Fruit fly (Drosophila melanogaster) whole organism, wandering third instar larva: ENCODE measurements around the gene CG46042.

ENCODE experiments used
- CG32264 ChIP-seq: fragments of 200-800 bp; sonication (Bioruptor generic); optimal IDR thresholded peaks from 2 replicates; lab custom pipeline; 2016; ENCODE audit warnings: missing biosample characterization, missing genetic modification characterization
- CrebA ChIP-seq: fragments of 200-800 bp; sonication (Bioruptor generic); optimal IDR thresholded peaks from 2 replicates; lab custom pipeline; 2016; ENCODE audit warnings: missing biosample characterization, mild to moderate bottlenecking, missing genetic modification characterization, borderline replicate concordance
- Dfd ChIP-seq: fragments of >200 bp; optimal IDR thresholded peaks from 2 replicates; lab custom pipeline; 2017; ENCODE audit warnings: missing biosample characterization, missing genetic modification characterization
- Dif ChIP-seq: fragments of 200-275, 200-300 bp; sonication (Bioruptor generic); optimal IDR thresholded peaks from 2 replicates; lab custom pipeline; 2018; ENCODE audit warnings: missing biosample characterization, missing genetic modification characterization; ENCODE audit not compliant: partially characterized antibody
- GATAd ChIP-seq: sonication (Bioruptor generic); optimal IDR thresholded peaks from 2 replicates; lab custom pipeline; 2016; ENCODE audit warnings: missing biosample characterization, missing genetic modification characterization
- HLH106 ChIP-seq: fragments of 200-800 bp; optimal IDR thresholded peaks from 3 replicates; lab custom pipeline; 2019; ENCODE audit warnings: missing biosample characterization, mild to moderate bottlenecking, missing genetic modification characterization, moderate library complexity
- Hnf4 ChIP-seq: fragments of 200-800 bp; sonication (Bioruptor generic); optimal IDR thresholded peaks from 2 replicates; lab custom pipeline; 2016; ENCODE audit warnings: missing biosample characterization, mild to moderate bottlenecking, missing genetic modification characterization
- Hr78 ChIP-seq: fragments of >200 bp; optimal IDR thresholded peaks from 2 replicates; lab custom pipeline; 2017; ENCODE audit warnings: missing biosample characterization, missing genetic modification characterization
- Hr83 ChIP-seq: fragments of 200-300 bp; sonication (Bioruptor generic); optimal IDR thresholded peaks from 2 replicates; lab custom pipeline; 2016; ENCODE audit warnings: missing biosample characterization, mild to moderate bottlenecking, missing genetic modification characterization, moderate library complexity; ENCODE audit not compliant: poor library complexity, severe bottlenecking
- Jra ChIP-seq: sonication (Bioruptor generic); optimal IDR thresholded peaks from 2 replicates; lab custom pipeline; 2016; ENCODE audit warnings: missing biosample characterization, missing genetic modification characterization
- Mio ChIP-seq: sonication (Bioruptor generic); optimal IDR thresholded peaks from 2 replicates; lab custom pipeline; 2016; ENCODE audit warnings: missing biosample characterization, missing genetic modification characterization
- Myc ChIP-seq: fragments of >200 bp; optimal IDR thresholded peaks from 2 replicates; lab custom pipeline; 2017
- N ChIP-seq: fragments of >200 bp; optimal IDR thresholded peaks from 2 replicates; lab custom pipeline; 2018; ENCODE audit warnings: missing biosample characterization, missing external identifiers, missing genetic modification characterization
- OdsH ChIP-seq: fragments of 200-800 bp; sonication (Bioruptor generic); optimal IDR thresholded peaks from 2 replicates; lab custom pipeline; 2016; ENCODE audit warnings: missing biosample characterization, mild to moderate bottlenecking, missing genetic modification characterization
- Rel ChIP-seq, 2 experiments: fragments of 200-800 bp; sonication (Bioruptor generic) in 1 of 2; optimal IDR thresholded peaks; 2 replicates in 1 of 2; 3 replicates in 1 of 2; lab custom pipeline; 2016 to 2019; ENCODE audit warnings: mild to moderate bottlenecking in 2 of 2, missing biosample characterization in 2 of 2, missing genetic modification characterization in 2 of 2, moderate library complexity in 1 of 2
- Vsx2 ChIP-seq: fragments of 200-300, 225-300 bp; sonication (Bioruptor generic); optimal IDR thresholded peaks from 2 replicates; lab custom pipeline; 2018; ENCODE audit warnings: missing biosample characterization, missing genetic modification characterization; ENCODE audit not compliant: partially characterized antibody
- br ChIP-seq: fragments of 200-800 bp; sonication (Bioruptor generic); optimal IDR thresholded peaks from 2 replicates; lab custom pipeline; 2016; ENCODE audit warnings: missing biosample characterization, missing genetic modification characterization
- brk ChIP-seq: fragments of 200-800 bp; sonication (Bioruptor generic); optimal IDR thresholded peaks from 2 replicates; lab custom pipeline; 2016; ENCODE audit warnings: missing biosample characterization, mild to moderate bottlenecking, missing genetic modification characterization
- dl ChIP-seq, 2 experiments: fragments of 175-275, 200-275 bp in 1 of 2; fragments of 200-275 bp in 1 of 2; sonication (Bioruptor generic); optimal IDR thresholded peaks; lab custom pipeline; 2018; ENCODE audit warnings: mild to moderate bottlenecking in 2 of 2, missing biosample characterization in 2 of 2, missing genetic modification characterization in 2 of 2, moderate library complexity in 2 of 2; ENCODE audit not compliant: partially characterized antibody in 2 of 2, insufficient read depth in 1 of 2
- dmrt93B ChIP-seq: fragments of 200-800 bp; sonication (Bioruptor generic); optimal IDR thresholded peaks from 2 replicates; lab custom pipeline; 2018; ENCODE audit warnings: missing biosample characterization, mild to moderate bottlenecking, missing genetic modification characterization
- dsf ChIP-seq: sonication (Bioruptor generic); optimal IDR thresholded peaks from 2 replicates; lab custom pipeline; 2016; ENCODE audit warnings: missing biosample characterization, missing genetic modification characterization, borderline replicate concordance
- ey ChIP-seq: fragments of 200-800 bp; sonication (Bioruptor generic); optimal IDR thresholded peaks from 2 replicates; lab custom pipeline; 2016; ENCODE audit warnings: missing biosample characterization, missing genetic modification characterization
- foxo ChIP-seq, 2 experiments: fragments of 200-800 bp; sonication (Bioruptor generic); optimal IDR thresholded peaks; 2 replicates in 1 of 2; 3 replicates in 1 of 2; lab custom pipeline; 2016 to 2017; ENCODE audit warnings: missing biosample characterization in 2 of 2, missing genetic modification characterization in 2 of 2
- fru ChIP-seq: fragments of 200-800 bp; sonication (Bioruptor generic); optimal IDR thresholded peaks from 3 replicates; lab custom pipeline; 2016; ENCODE audit warnings: missing biosample characterization, mild to moderate bottlenecking, missing genetic modification characterization
- lola ChIP-seq: fragments of >200 bp; optimal IDR thresholded peaks from 2 replicates; lab custom pipeline; 2017; ENCODE audit warnings: missing biosample characterization, missing genetic modification characterization
- pan ChIP-seq: fragments of >200 bp; optimal IDR thresholded peaks from 2 replicates; lab custom pipeline; 2017
- rgr ChIP-seq: fragments of 200-800 bp; sonication (Bioruptor generic); optimal IDR thresholded peaks from 3 replicates; lab custom pipeline; 2016; ENCODE audit warnings: missing biosample characterization, mild to moderate bottlenecking, missing genetic modification characterization
- sage ChIP-seq: fragments of 200-800 bp; sonication (Bioruptor generic); optimal IDR thresholded peaks from 2 replicates; lab custom pipeline; 2016; ENCODE audit warnings: missing biosample characterization, mild to moderate bottlenecking, missing genetic modification characterization
- sv ChIP-seq: fragments of 200-800 bp; sonication (Bioruptor generic); optimal IDR thresholded peaks from 3 replicates; lab custom pipeline; 2016; ENCODE audit warnings: missing biosample characterization, missing genetic modification characterization
- tai ChIP-seq: sonication (Bioruptor generic); optimal IDR thresholded peaks from 2 replicates; lab custom pipeline; 2016; ENCODE audit warnings: missing biosample characterization, missing genetic modification characterization

CG46042 gene

dm6 chr3R:19918207-19918606, 24.0 kb downstream of the CG46042 start, which contains the start of gene CG4770:
Gene CG4770 (plus strand): TSS chr3R:19918507.
- TF ChIP-seq tai (GFP tag; lab: Kevin White, UChicago) (no peak), Hnf4 (GFP tag; lab: Kevin White, UChicago) (no peak), dsf (no peak), dmrt93B (GFP tag; lab: Kevin White, UChicago) (no peak), CrebA (no peak), ey (GFP tag; lab: Kevin White, UChicago) (no peak), Jra (no peak), Rel (GFP tag; optimal IDR thresholded peaks at IDR 0.05; lab: Kevin White, UChicago) (no peak), Rel (tag; optimal IDR thresholded peaks at IDR 0.05; lab: Kevin White, UChicago) (no peak), dl (GFP tag; optimal IDR thresholded peaks at IDR 0.05; lab: Kevin White, UChicago; ENCODE audit: insufficient read depth in 1 of 2, partially characterized antibody in 2 of 2) (no peak), br (GFP tag; lab: Kevin White, UChicago) (no peak), Hr83 (GFP tag; lab: Kevin White, UChicago) (no peak), Myc (lab: Kevin White, UChicago) (no peak)

dm6 chr3R:19917739-19918138, 24.5 kb downstream of the CG46042 start, which contains the start of gene CG4465:
Gene CG4465 (minus strand): TSS chr3R:19917839.
- TF ChIP-seq brk (no peak), Mio (GFP tag; lab: Kevin White, UChicago) (no peak), CrebA (no peak)

dm6 chr3R:19915312-19915711, 26.9 kb downstream of the CG46042 start, which contains the start of the genes Xport-A and Xport-B:
Gene Xport-A (minus strand): TSS chr3R:19915412.
Gene Xport-B (minus strand): TSS chr3R:19915412.
- TF ChIP-seq Vsx2 (GFP tag; lab: Kevin White, UChicago) (no peak), CrebA (no peak), Hr78 (GFP tag; lab: Kevin White, UChicago) (no peak), GATAd (no peak), foxo (GFP tag; optimal IDR thresholded peaks at IDR 0.05; lab: Kevin White, UChicago) (no peak), brk (no peak), sv (GFP tag; lab: Kevin White, UChicago) (no peak), Hr83 (GFP tag; lab: Kevin White, UChicago) (no peak), pan (lab: Kevin White, UChicago) (no peak), sage (GFP tag; lab: Kevin White, UChicago) (no peak), HLH106 (no peak), Mio (GFP tag; lab: Kevin White, UChicago) (no peak), OdsH (GFP tag; lab: Kevin White, UChicago) (no peak), dl (GFP tag; optimal IDR thresholded peaks at IDR 0.05; lab: Kevin White, UChicago; ENCODE audit: insufficient read depth in 1 of 2, partially characterized antibody in 2 of 2) (no peak), N (GFP tag; lab: Kevin White, UChicago) (no peak), rgr (GFP tag; lab: Kevin White, UChicago) (no peak)
- TF ChIP-seq, all 38 proteins: peak for 0

dm6 chr3R:19911030-19911429, 31.2 kb downstream of the CG46042 start:
- TF ChIP-seq Hnf4 (GFP tag; lab: Kevin White, UChicago) (no peak), foxo (GFP tag; optimal IDR thresholded peaks at IDR 0.05; lab: Kevin White, UChicago) (no peak), Hr78 (GFP tag; lab: Kevin White, UChicago) (no peak), tai (GFP tag; lab: Kevin White, UChicago) (no peak), lola (GFP tag; lab: Kevin White, UChicago) (no peak), dl (GFP tag; optimal IDR thresholded peaks at IDR 0.05; lab: Kevin White, UChicago; ENCODE audit: insufficient read depth in 1 of 2, partially characterized antibody in 2 of 2) (no peak), HLH106 (no peak), CrebA (no peak), Jra (no peak)

- TF ChIP-seq Mio (GFP tag; lab: Kevin White, UChicago) (no peak), Dfd (GFP tag; lab: Kevin White, UChicago) (no peak), fru (no peak), br (GFP tag; lab: Kevin White, UChicago) (peak; percentile 7), CG32264 (GFP tag; lab: Kevin White, UChicago) (no peak), Dif (no peak), Rel (GFP tag; optimal IDR thresholded peaks at IDR 0.05; lab: Kevin White, UChicago) (no peak), Rel (tag; optimal IDR thresholded peaks at IDR 0.05; lab: Kevin White, UChicago) (peak; percentile 83)
Observed at dm6 chr3R:19910302-19911029, 31.7 kb downstream of the CG46042 start.
